Fruit fly (Drosophila melanogaster): ENCODE results near the gene CG8117.

DNA sequence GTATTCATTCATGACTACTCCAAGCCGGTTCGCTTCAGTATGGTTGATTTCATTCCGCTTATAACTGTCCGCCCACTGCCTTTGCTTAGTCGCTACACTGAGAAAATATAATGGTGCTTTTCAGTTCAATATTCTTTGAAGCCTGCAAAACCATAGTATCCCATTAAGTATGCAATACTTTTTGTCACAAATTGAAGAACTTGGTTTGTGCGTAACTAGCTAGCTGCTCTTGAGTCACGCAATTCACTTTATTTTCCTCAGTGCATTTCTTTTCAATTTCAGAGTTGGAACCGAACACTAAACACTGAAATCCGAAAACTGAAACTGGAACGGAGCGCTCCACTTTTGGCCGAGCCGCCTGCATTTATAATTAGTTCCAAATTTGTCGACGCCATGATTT, 44.3 kb upstream of the CG8117 start:
- no peak for TF ChIP-seq Myc (optimal IDR thresholded peaks at IDR 0.05)
- TF ChIP-seq Sin3A (optimal IDR thresholded peaks at IDR 0.05) = no peak
- TF ChIP-seq psq (optimal IDR thresholded peaks at IDR 0.05) = no peak
- no peak for TF ChIP-seq ttk (optimal IDR thresholded peaks at IDR 0.05)

All from Kc167 (cell line).